Fruit fly (Drosophila melanogaster) whole organism, embryonic: Measurements from ENCODE around the gene osk.

Experiments
- CG10979 ChIP-seq: fragments of 200-800 bp; sonication (Bioruptor generic); optimal IDR thresholded peaks from 2 replicates; lab custom pipeline; 2018; ENCODE audit warnings: missing biosample characterization, mild to moderate bottlenecking, missing genetic modification characterization, moderate library complexity
- CG11456 ChIP-seq: fragments of 200-800 bp; sonication (Bioruptor generic); IDR thresholded peaks from 3 replicates; pipeline ENCODE4 v1.3.6; 2022; ENCODE audit warnings: missing biosample characterization, missing genetic modification characterization
- CG12219 ChIP-seq: fragments of 200-800 bp; sonication (Bioruptor generic); optimal IDR thresholded peaks from 3 replicates; lab custom pipeline; 2018; ENCODE audit warnings: missing biosample characterization, mild to moderate bottlenecking, missing genetic modification characterization
- CG12744 ChIP-seq: fragments of 200-800 bp; sonication (Bioruptor generic); optimal IDR thresholded peaks from 2 replicates; lab custom pipeline; 2016; ENCODE audit warnings: missing biosample characterization, missing genetic modification characterization
- CG12942 ChIP-seq: fragments of 200-800 bp; sonication (Bioruptor generic); optimal IDR thresholded peaks from 3 replicates; lab custom pipeline; 2016; ENCODE audit warnings: missing biosample characterization, missing genetic modification characterization
- CG14014 ChIP-seq: fragments of 200-800 bp; sonication (Bioruptor generic); IDR thresholded peaks from 2 replicates; pipeline ENCODE4 v1.3.6; 2022; ENCODE audit warnings: missing biosample characterization, missing genetic modification characterization
- CG14710 ChIP-seq: fragments of 200-800 bp; sonication (Bioruptor generic); optimal IDR thresholded peaks from 3 replicates; lab custom pipeline; 2019; ENCODE audit warnings: missing biosample characterization, mild to moderate bottlenecking, missing genetic modification characterization, moderate library complexity
- CG15479 ChIP-seq: fragments of 200-800 bp; sonication (Bioruptor generic); optimal IDR thresholded peaks from 3 replicates; lab custom pipeline; 2019; ENCODE audit warnings: missing biosample characterization, mild to moderate bottlenecking, missing genetic modification characterization, moderate library complexity
- CG15696 ChIP-seq: fragments of 200-800 bp; sonication (Bioruptor generic); optimal IDR thresholded peaks from 2 replicates; lab custom pipeline; 2019; ENCODE audit warnings: missing biosample characterization, mild to moderate bottlenecking, missing genetic modification characterization, moderate library complexity
- CG17385 ChIP-seq: fragments of 200-800 bp; sonication (Bioruptor generic); optimal IDR thresholded peaks from 3 replicates; lab custom pipeline; 2018; ENCODE audit warnings: missing biosample characterization, mild to moderate bottlenecking, missing genetic modification characterization
- CG17912 ChIP-seq: fragments of 200-800 bp; sonication (Bioruptor generic); optimal IDR thresholded peaks from 2 replicates; lab custom pipeline; 2018; ENCODE audit warnings: missing biosample characterization, mild to moderate bottlenecking, missing genetic modification characterization
- CG2889 ChIP-seq: fragments of 200-800 bp; sonication (Bioruptor generic); IDR thresholded peaks from 3 replicates; pipeline ENCODE4 v1.3.6; 2022; ENCODE audit warnings: missing biosample characterization, missing genetic modification characterization
- CG34376 ChIP-seq: fragments of 200-800 bp; sonication (Bioruptor generic); optimal IDR thresholded peaks from 2 replicates; lab custom pipeline; 2018; ENCODE audit warnings: missing biosample characterization, mild to moderate bottlenecking, missing genetic modification characterization
- CG34422 ChIP-seq: fragments of 200-800 bp; sonication (Bioruptor generic); IDR thresholded peaks from 3 replicates; pipeline ENCODE4 v1.3.6; 2022; ENCODE audit warnings: missing biosample characterization, missing genetic modification characterization
- CG7745 ChIP-seq: fragments of 200-800 bp; sonication (Bioruptor generic); optimal IDR thresholded peaks from 2 replicates; lab custom pipeline; 2018; ENCODE audit warnings: missing biosample characterization, mild to moderate bottlenecking, missing genetic modification characterization, moderate library complexity
- CG9215 ChIP-seq: fragments of 200-800 bp; sonication (Bioruptor generic); IDR thresholded peaks from 2 replicates; pipeline ENCODE4 v1.3.6; 2022; ENCODE audit warnings: missing biosample characterization, missing genetic modification characterization
- CG9932 ChIP-seq: fragments of 200-800 bp; sonication (Bioruptor generic); IDR thresholded peaks from 2 replicates; pipeline ENCODE4 v1.3.6; 2022; ENCODE audit warnings: missing biosample characterization, missing genetic modification characterization
- D19A ChIP-seq: fragments of 200-800 bp; optimal IDR thresholded peaks from 3 replicates; lab custom pipeline; 2019; ENCODE audit warnings: missing biosample characterization, mild to moderate bottlenecking, missing genetic modification characterization, moderate library complexity
- Dip3 ChIP-seq: fragments of 200-800 bp; sonication (Bioruptor generic); optimal IDR thresholded peaks from 3 replicates; lab custom pipeline; 2016; ENCODE audit warnings: missing biosample characterization, missing genetic modification characterization
- Fer1 ChIP-seq: fragments of 200-800 bp; sonication (Bioruptor generic); optimal IDR thresholded peaks from 2 replicates; lab custom pipeline; 2017; ENCODE audit warnings: missing biosample characterization, mild to moderate bottlenecking, missing genetic modification characterization
- Gug ChIP-seq: fragments of 200-800 bp; sonication (Bioruptor generic); IDR thresholded peaks from 4 replicates; pipeline ENCODE4 v1.3.6; 2022; ENCODE audit warnings: missing biosample characterization, missing genetic modification characterization
- Kr ChIP-seq: fragments of 200-800 bp; sonication (Bioruptor generic); optimal IDR thresholded peaks from 2 replicates; lab custom pipeline; 2017; ENCODE audit warnings: missing biosample characterization, mild to moderate bottlenecking, missing genetic modification characterization
- Med ChIP-seq: fragments of 200-800 bp; sonication (Bioruptor generic); peaks from one replicate; lab custom pipeline; 2016; ENCODE audit warnings: missing biosample characterization, missing genetic modification characterization, mild to moderate bottlenecking, inconsistent platforms, moderate library complexity
- Oaz ChIP-seq: fragments of 200-800 bp; sonication (Bioruptor generic); IDR thresholded peaks from 2 replicates; pipeline ENCODE4 v1.3.6; 2022; ENCODE audit warnings: missing biosample characterization, missing genetic modification characterization
- Opbp ChIP-seq: fragments of 200-800 bp; sonication (Bioruptor generic); IDR thresholded peaks from 3 replicates; pipeline ENCODE4 v1.3.6; 2022; ENCODE audit warnings: missing biosample characterization, missing genetic modification characterization; ENCODE audit not compliant: partially characterized antibody
- Pdp1 ChIP-seq, 2 experiments: fragments of 200-800 bp; sonication (Bioruptor generic); optimal IDR thresholded peaks; 3 replicates each; lab custom pipeline; 2016; ENCODE audit warnings: missing biosample characterization in 2 of 2, missing genetic modification characterization in 2 of 2, mild to moderate bottlenecking in 1 of 2, moderate library complexity in 1 of 2
- Stat92E ChIP-seq, 3 experiments: fragments of >200 bp in 2 of 3; fragments of 200-800 bp in 1 of 3; sonication (Bioruptor generic) in 1 of 3; optimal IDR thresholded peaks; 2 replicates each; lab custom pipeline; 2017 to 2019; ENCODE audit warnings: missing biosample characterization in 3 of 3, missing genetic modification characterization in 3 of 3, mild to moderate bottlenecking in 1 of 3, moderate library complexity in 1 of 3
- Taf1 ChIP-seq: fragments of 200-800 bp; sonication (Bioruptor generic); IDR thresholded peaks from 2 replicates; pipeline ENCODE4 v1.3.6; 2022; ENCODE audit warnings: missing biosample characterization, missing genetic modification characterization
- al ChIP-seq: fragments of 200-800 bp; sonication (Bioruptor generic); IDR thresholded peaks from 2 replicates; pipeline ENCODE4 v1.3.6; 2022; ENCODE audit warnings: missing biosample characterization, missing genetic modification characterization
- cg ChIP-seq: fragments of 200-800 bp; sonication (Bioruptor generic); optimal IDR thresholded peaks from 3 replicates; lab custom pipeline; 2019; ENCODE audit warnings: missing biosample characterization, mild to moderate bottlenecking, missing genetic modification characterization, moderate library complexity
- corto ChIP-seq: fragments of 200-800 bp; sonication (Bioruptor generic); optimal IDR thresholded peaks from 2 replicates; lab custom pipeline; 2016; ENCODE audit warnings: missing biosample characterization, mild to moderate bottlenecking, missing genetic modification characterization, moderate library complexity
- ems ChIP-seq: fragments of 200-800 bp; sonication (Bioruptor generic); optimal IDR thresholded peaks from 3 replicates; lab custom pipeline; 2016; ENCODE audit warnings: missing biosample characterization, missing genetic modification characterization
- fd96Cb ChIP-seq: fragments of 200-800 bp; sonication (Bioruptor generic); optimal IDR thresholded peaks from 2 replicates; lab custom pipeline; 2018; ENCODE audit warnings: missing biosample characterization, mild to moderate bottlenecking, missing genetic modification characterization, moderate library complexity
- inv ChIP-seq: fragments of 200-800 bp; sonication (Bioruptor generic); IDR thresholded peaks from 2 replicates; pipeline ENCODE4 v1.3.6; 2022; ENCODE audit warnings: missing biosample characterization, missing genetic modification characterization; ENCODE audit not compliant: partially characterized antibody
- jing ChIP-seq: fragments of 200-800 bp; sonication (Bioruptor generic); optimal IDR thresholded peaks from 2 replicates; lab custom pipeline; 2018; ENCODE audit warnings: missing biosample characterization, mild to moderate bottlenecking, missing genetic modification characterization
- jumu ChIP-seq: fragments of 200-800 bp; sonication (Bioruptor generic); optimal IDR thresholded peaks from 3 replicates; lab custom pipeline; 2016; ENCODE audit warnings: missing biosample characterization, missing genetic modification characterization
- lbe ChIP-seq: fragments of 200-800 bp; sonication (Bioruptor generic); optimal IDR thresholded peaks from 2 replicates; lab custom pipeline; 2016; ENCODE audit warnings: missing biosample characterization, mild to moderate bottlenecking, missing genetic modification characterization
- lmd ChIP-seq: fragments of 200-800 bp; sonication (Bioruptor generic); IDR thresholded peaks from 2 replicates; pipeline ENCODE4 v1.3.6; 2022; ENCODE audit warnings: missing biosample characterization, missing genetic modification characterization
- lov ChIP-seq, 2 experiments: fragments of 200-800 bp in 1 of 2; fragments of >200 bp in 1 of 2; sonication (Bioruptor generic) in 1 of 2; IDR thresholded peaks in 1 of 2; optimal IDR thresholded peaks in 1 of 2; 2 replicates in 1 of 2; 3 replicates in 1 of 2; pipeline versions ENCODE4 v1.3.6 to Lab custom; 2017 to 2022; ENCODE audit warnings: missing biosample characterization in 1 of 2, missing genetic modification characterization in 1 of 2
- nmo ChIP-seq: fragments of 200-800 bp; sonication (Bioruptor generic); optimal IDR thresholded peaks from 2 replicates; lab custom pipeline; 2018; ENCODE audit warnings: missing biosample characterization, mild to moderate bottlenecking, missing genetic modification characterization, moderate library complexity
- onecut ChIP-seq: fragments of 200-800 bp; sonication (Bioruptor generic); IDR thresholded peaks from 2 replicates; pipeline ENCODE4 v1.3.6; 2022; ENCODE audit warnings: missing biosample characterization, missing genetic modification characterization
- org-1 ChIP-seq: fragments of 200-800 bp; sonication (Bioruptor generic); optimal IDR thresholded peaks from 2 replicates; lab custom pipeline; 2017; ENCODE audit warnings: missing biosample characterization, missing genetic modification characterization
- pnt ChIP-seq: fragments of 200-800 bp; sonication (Bioruptor generic); optimal IDR thresholded peaks from 3 replicates; lab custom pipeline; 2016; ENCODE audit warnings: missing biosample characterization, missing genetic modification characterization
- rib ChIP-seq: fragments of 200-800 bp; sonication (Bioruptor generic); IDR thresholded peaks from 2 replicates; pipeline ENCODE4 v1.3.6; 2022; ENCODE audit warnings: missing biosample characterization, missing genetic modification characterization
- slou ChIP-seq: fragments of 200-800 bp; sonication (Bioruptor generic); optimal IDR thresholded peaks from 3 replicates; lab custom pipeline; 2016; ENCODE audit warnings: missing biosample characterization, missing genetic modification characterization
- ssp ChIP-seq: fragments of 200-800 bp; sonication (Bioruptor generic); IDR thresholded peaks from 2 replicates; pipeline ENCODE4 v1.3.6; 2022; ENCODE audit warnings: missing biosample characterization, missing genetic modification characterization
- stwl ChIP-seq: fragments of 200-800 bp; sonication (Bioruptor generic); optimal IDR thresholded peaks from 3 replicates; lab custom pipeline; 2018; ENCODE audit warnings: missing biosample characterization, mild to moderate bottlenecking, missing genetic modification characterization, moderate library complexity
- sug ChIP-seq: fragments of 200-800 bp; optimal IDR thresholded peaks from 2 replicates; lab custom pipeline; 2019; ENCODE audit warnings: missing biosample characterization, mild to moderate bottlenecking, missing genetic modification characterization, moderate library complexity
- tna ChIP-seq: fragments of 200-800 bp; sonication (Bioruptor generic); IDR thresholded peaks from 2 replicates; pipeline ENCODE4 v1.3.6; 2022; ENCODE audit warnings: missing biosample characterization, missing genetic modification characterization; ENCODE audit not compliant: partially characterized antibody
- zfh1 ChIP-seq: fragments of 200-800 bp; sonication (Bioruptor generic); IDR thresholded peaks from 3 replicates; pipeline ENCODE4 v1.3.6; 2022; ENCODE audit warnings: missing biosample characterization, missing genetic modification characterization

Gene osk

DNA sequence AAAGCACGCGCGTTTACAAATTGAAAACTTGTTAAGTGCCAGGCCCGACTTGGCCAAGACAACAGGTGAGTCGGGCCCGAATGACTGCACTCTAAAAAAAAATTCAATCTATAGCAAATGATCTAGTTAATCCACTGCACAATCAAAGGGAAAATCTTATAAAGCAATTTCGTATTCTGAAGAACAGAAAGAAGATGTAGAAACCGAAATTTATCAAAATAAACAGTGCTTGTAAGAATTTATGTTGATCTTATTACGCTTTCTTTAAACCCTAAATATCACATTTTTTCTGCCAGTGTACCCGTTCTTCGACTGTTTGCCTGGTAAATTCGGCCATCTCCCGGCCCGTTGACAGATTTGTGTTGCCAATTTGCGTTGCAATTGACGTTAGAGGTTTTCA lies 38.2 kb upstream of the osk start (continued):
- TF ChIP-seq CG17912 (GFP tag; lab: Kevin White, UChicago) (no peak), lbe (GFP tag; lab: Kevin White, UChicago) (no peak), lmd (GFP tag; lab: Robert Waterston, UW) (peak; percentile 60), stwl (tag; lab: Kevin White, UChicago) (no peak), CG15479 (GFP tag; lab: Kevin White, UChicago) (no peak), tna (GFP tag; lab: Robert Waterston, UW) (no peak), pnt (GFP tag; lab: Kevin White, UChicago) (peak; percentile 61), Kr (no peak), CG15696 (tag; lab: Kevin White, UChicago) (peak; percentile 26), al (peak; percentile 56), CG34422 (GFP tag; lab: Robert Waterston, UW) (no peak; the same call in 2 of the 3 replicates), CG14710 (tag; lab: Kevin White, UChicago) (peak; percentile 53), slou (no peak), CG7745 (tag; lab: Kevin White, UChicago) (no peak), CG14014 (GFP tag; lab: Robert Waterston, UW) (peak; percentile 64), cg (GFP tag; lab: Kevin White, UChicago) (no peak), Med (GFP tag; lab: Kevin White, UChicago) (peak; percentile 65), org-1 (GFP tag; lab: Kevin White, UChicago) (peak; percentile 70), CG11456 (GFP tag; lab: Robert Waterston, UW) (no peak), nmo (GFP tag; lab: Kevin White, UChicago) (peak; percentile 71), CG2889 (GFP tag; lab: Robert Waterston, UW) (peak; percentile 50; the same call in 1 of the 3 replicates), CG12942 (GFP tag; lab: Kevin White, UChicago) (peak; percentile 42), D19A (tag; lab: Kevin White, UChicago) (peak; percentile 59), Stat92E (GFP tag; optimal IDR thresholded peaks at IDR 0.05; lab: Kevin White, UChicago) (no peak), CG12219 (GFP tag; lab: Kevin White, UChicago) (peak; percentile 68), onecut (GFP tag; lab: Robert Waterston, UW) (no peak), CG34376 (no peak), rib (no peak), sug (tag; lab: Kevin White, UChicago) (peak; percentile 27), Fer1 (GFP tag; lab: Kevin White, UChicago) (peak; percentile 77), ems (GFP tag; lab: Kevin White, UChicago) (peak; percentile 60), CG9932 (GFP tag; lab: Robert Waterston, UW) (peak; percentile 66; the same call in 1 of the 2 replicates), Opbp (GFP tag; lab: Robert Waterston, UW) (no peak), jing (peak; percentile 36), CG9215 (GFP tag; lab: Robert Waterston, UW) (no peak), zfh1 (GFP tag; lab: Robert Waterston, UW) (peak; percentile 52; the same call in 2 of the 3 replicates), ssp (GFP tag; lab: Robert Waterston, UW) (no peak), Taf1 (GFP tag; lab: Robert Waterston, UW) (0 out of 2 replicates have a peak, but pooled peaks have one; percentile 26), CG17385 (GFP tag; lab: Kevin White, UChicago) (peak; percentile 77), fd96Cb (peak; percentile 69), Pdp1 (GFP tag; optimal IDR thresholded peaks at IDR 0.05; lab: Kevin White, UChicago) (peak; percentile 50 to 56), lov (optimal IDR thresholded peaks at IDR 0.05; lab: Kevin White, UChicago) (no peak), lov (GFP tag; IDR thresholded peaks at IDR 0.05; lab: Robert Waterston, UW) (0 out of 3 replicates have a peak, but pooled peaks have one; percentile 11), corto (GFP tag; lab: Kevin White, UChicago) (no peak), Dip3 (peak; percentile 41), inv (no peak), Gug (0 out of 4 replicates have a peak, but pooled peaks have one; percentile 19), CG10979 (peak; percentile 63), jumu (GFP tag; lab: Kevin White, UChicago) (peak; percentile 61), CG12744 (peak; percentile 34), Oaz (GFP tag; lab: Robert Waterston, UW) (no peak)
